Fruit fly (Drosophila melanogaster): ENCODE data around the gene Bin1.

Bin1 gene

dm6 chr3R:16205155-16205778 lies 15.9 kb upstream of the Bin1 start, which contains the start of gene mtSSB (continued):
- TF ChIP-seq Dfd (GFP tag; optimal IDR thresholded peaks at IDR 0.05) (no peak), CG14860 (GFP tag; IDR thresholded peaks at IDR 0.05; ENCODE audit: partially characterized antibody) (peak; percentile 100), pros (GFP tag; optimal IDR thresholded peaks at IDR 0.05) (peak; percentile 17), CG18764 (GFP tag; optimal IDR thresholded peaks at IDR 0.05) (peak; percentile 89), CG1233 (GFP tag; optimal IDR thresholded peaks at IDR 0.05) (peak; percentile 71), CG12942 (GFP tag; optimal IDR thresholded peaks at IDR 0.05) (peak; percentile 78), cwo (GFP tag; optimal IDR thresholded peaks at IDR 0.05) (peak; percentile 56), scrt (GFP tag; optimal IDR thresholded peaks at IDR 0.05) (peak; percentile 68), cas (GFP tag; IDR thresholded peaks at IDR 0.05) (no peak), CG10462 (GFP tag; optimal IDR thresholded peaks at IDR 0.05) (peak; percentile 72), Deaf1 (tag; optimal IDR thresholded peaks at IDR 0.05) (peak; percentile 62), CG12769 (tag; optimal IDR thresholded peaks at IDR 0.05) (peak; percentile 78), CG10209 (GFP tag; optimal IDR thresholded peaks at IDR 0.05) (peak; percentile 78), Xbp1 (GFP tag; optimal IDR thresholded peaks at IDR 0.05) (peak; percentile 95), Elba2 (GFP tag; optimal IDR thresholded peaks at IDR 0.05) (peak; percentile 58), CG6791 (GFP tag; IDR thresholded peaks at IDR 0.05; ENCODE audit: partially characterized antibody) (peak; percentile 98), CG18011 (GFP tag; optimal IDR thresholded peaks at IDR 0.05) (no peak), zfh1 (GFP tag; IDR thresholded peaks at IDR 0.05) (peak; percentile 95), CG18476 (GFP tag; optimal IDR thresholded peaks at IDR 0.05) (peak; percentile 59), Stat92E (GFP tag; optimal IDR thresholded peaks at IDR 0.05) (peak in 1 of 3 experiments; percentile 47), CG12391 (tag; optimal IDR thresholded peaks at IDR 0.05) (peak; percentile 82), CG9437 (GFP tag; optimal IDR thresholded peaks at IDR 0.05) (peak; percentile 37), HLH3B (GFP tag; IDR thresholded peaks at IDR 0.05) (peak; percentile 86), CG2875 (GFP tag; optimal IDR thresholded peaks at IDR 0.05) (peak; percentile 89), unc-4 (GFP tag; IDR thresholded peaks at IDR 0.05; ENCODE audit: partially characterized antibody) (peak; percentile 99), CG13123 (GFP tag; optimal IDR thresholded peaks at IDR 0.05) (peak; percentile 76), Vsx1 (GFP tag; optimal IDR thresholded peaks at IDR 0.05) (peak; percentile 73), CG18619 (GFP tag; optimal IDR thresholded peaks at IDR 0.05) (peak; percentile 75), NC2β (GFP tag; optimal IDR thresholded peaks at IDR 0.05) (peak; percentile 92), Taf1 (GFP tag; IDR thresholded peaks at IDR 0.05) (peak; percentile 78; the same call in 1 of the 2 replicates), CG34422 (GFP tag; IDR thresholded peaks at IDR 0.05) (peak; percentile 89), CG7357 (GFP tag; IDR thresholded peaks at IDR 0.05) (peak; percentile 62; the same call in 1 of the 3 replicates), CG16863 (GFP tag; optimal IDR thresholded peaks at IDR 0.05) (peak; percentile 88), CG7745 (tag; optimal IDR thresholded peaks at IDR 0.05) (peak; percentile 31), fd64A (GFP tag; optimal IDR thresholded peaks at IDR 0.05) (peak; percentile 15), CG8765 (GFP tag; IDR thresholded peaks at IDR 0.05) (peak; percentile 74; the same call in 1 of the 2 replicates), run (tag; optimal IDR thresholded peaks at IDR 0.05) (no peak), onecut (GFP tag; IDR thresholded peaks at IDR 0.05) (peak; percentile 92), Bdp1 (GFP tag; optimal IDR thresholded peaks at IDR 0.05) (peak; percentile 61), CG31224 (GFP tag; IDR thresholded peaks at IDR 0.05) (peak; percentile 65; the same call in 1 of the 2 replicates), CG2712 (tag; optimal IDR thresholded peaks at IDR 0.05) (peak; percentile 83), jumu (GFP tag; optimal IDR thresholded peaks at IDR 0.05) (peak; percentile 77), CG17186 (GFP tag; optimal IDR thresholded peaks at IDR 0.05) (peak; percentile 63), ATbp (GFP tag; optimal IDR thresholded peaks at IDR 0.05) (peak; percentile 61), Gug (GFP tag; IDR thresholded peaks at IDR 0.05) (peak; percentile 85), CG10543 (GFP tag; optimal IDR thresholded peaks at IDR 0.05) (peak; percentile 88), pum (GFP tag; optimal IDR thresholded peaks at IDR 0.05) (peak; percentile 90), CG16813 (GFP tag; IDR thresholded peaks at IDR 0.05; ENCODE audit: partially characterized antibody) (peak; percentile 98)
